Fruit fly (Drosophila melanogaster) whole organism, prepupa: ENCODE results near the gene Eaat2.

Source experiments
- CG10631 ChIP-seq: fragments of 200-800 bp; sonication (Bioruptor generic); optimal IDR thresholded peaks from 2 replicates; lab custom pipeline; 2016; ENCODE audit warnings: missing biosample characterization, missing genetic modification characterization
- CG10669 ChIP-seq: fragments of 200-800 bp; sonication (Bioruptor generic); optimal IDR thresholded peaks from 3 replicates; lab custom pipeline; 2018; ENCODE audit warnings: missing biosample characterization, mild to moderate bottlenecking, missing genetic modification characterization, moderate library complexity
- CG11294 ChIP-seq: fragments of 200-800 bp; sonication (Bioruptor generic); IDR thresholded peaks from 2 replicates; pipeline ENCODE4 v1.3.6; 2022; ENCODE audit warnings: missing biosample characterization, missing genetic modification characterization
- CG11902 ChIP-seq: fragments of 200-800 bp; sonication (Bioruptor generic); optimal IDR thresholded peaks from 3 replicates; lab custom pipeline; 2016; ENCODE audit warnings: missing biosample characterization, missing genetic modification characterization
- CG15336 ChIP-seq: fragments of 200-800 bp; sonication (Bioruptor generic); IDR thresholded peaks from 2 replicates; pipeline ENCODE4 v1.3.6; 2022; ENCODE audit warnings: missing biosample characterization, missing genetic modification characterization
- CG1621 ChIP-seq: fragments of 200-800 bp; sonication (Bioruptor generic); optimal IDR thresholded peaks from 3 replicates; lab custom pipeline; 2018; ENCODE audit warnings: missing biosample characterization, mild to moderate bottlenecking, missing genetic modification characterization
- CG16779 ChIP-seq: fragments of 200-800 bp; sonication (Bioruptor generic); optimal IDR thresholded peaks from 3 replicates; lab custom pipeline; 2017; ENCODE audit warnings: missing biosample characterization, mild to moderate bottlenecking, missing genetic modification characterization
- CG3032 ChIP-seq: fragments of 200-800 bp; optimal IDR thresholded peaks from 2 replicates; lab custom pipeline; 2019; ENCODE audit warnings: missing biosample characterization, mild to moderate bottlenecking, missing genetic modification characterization, moderate library complexity
- CG31627 ChIP-seq: fragments of 200-800 bp; sonication (Bioruptor generic); optimal IDR thresholded peaks from 3 replicates; lab custom pipeline; 2016; ENCODE audit warnings: missing biosample characterization, missing genetic modification characterization
- CG32006 ChIP-seq: fragments of 200-800 bp; sonication (Bioruptor generic); optimal IDR thresholded peaks from 3 replicates; lab custom pipeline; 2017; ENCODE audit warnings: missing biosample characterization, mild to moderate bottlenecking, missing genetic modification characterization
- CG34406 ChIP-seq: fragments of 200-800 bp; sonication (Bioruptor generic); optimal IDR thresholded peaks from 3 replicates; lab custom pipeline; 2016; ENCODE audit warnings: missing biosample characterization, missing genetic modification characterization
- CG3919 ChIP-seq: fragments of 200-800 bp; sonication (Bioruptor generic); optimal IDR thresholded peaks from 3 replicates; lab custom pipeline; 2016; ENCODE audit warnings: missing biosample characterization, missing genetic modification characterization
- CG4318 ChIP-seq: fragments of 200-800 bp; sonication (Bioruptor generic); optimal IDR thresholded peaks from 3 replicates; lab custom pipeline; 2017; ENCODE audit warnings: missing biosample characterization, mild to moderate bottlenecking, missing genetic modification characterization
- CG6163 ChIP-seq: fragments of 200-800 bp; sonication (Bioruptor generic); IDR thresholded peaks from 3 replicates; pipeline ENCODE4 v1.3.6; 2022; ENCODE audit warnings: missing biosample characterization, missing genetic modification characterization
- CG6276 ChIP-seq: fragments of 200-800 bp; sonication (Bioruptor generic); optimal IDR thresholded peaks from 2 replicates; lab custom pipeline; 2017; ENCODE audit warnings: missing biosample characterization, mild to moderate bottlenecking, missing genetic modification characterization
- CG6792 ChIP-seq: fragments of 200-800 bp; sonication (Bioruptor generic); optimal IDR thresholded peaks from 3 replicates; lab custom pipeline; 2016; ENCODE audit warnings: missing biosample characterization, missing genetic modification characterization
- CG6808 ChIP-seq: fragments of 200-800 bp; sonication (Bioruptor generic); optimal IDR thresholded peaks from 3 replicates; lab custom pipeline; 2017; ENCODE audit warnings: missing biosample characterization, missing genetic modification characterization, mild to moderate bottlenecking, moderate library complexity, missing genetic modification reagents
- CG6854 ChIP-seq: fragments of 200-800 bp; sonication (Bioruptor generic); optimal IDR thresholded peaks from 2 replicates; lab custom pipeline; 2017; ENCODE audit warnings: missing biosample characterization, mild to moderate bottlenecking, missing genetic modification characterization
- CG7368 ChIP-seq: fragments of 200-800 bp; sonication (Bioruptor generic); optimal IDR thresholded peaks from 3 replicates; lab custom pipeline; 2016; ENCODE audit warnings: missing biosample characterization, missing genetic modification characterization
- CG8632 ChIP-seq: fragments of 200-800 bp; sonication (Bioruptor generic); optimal IDR thresholded peaks from 3 replicates; lab custom pipeline; 2016; ENCODE audit warnings: missing biosample characterization, missing genetic modification characterization
- Eip75B ChIP-seq: fragments of 200-800 bp; sonication (Bioruptor generic); optimal IDR thresholded peaks from 3 replicates; lab custom pipeline; 2016; ENCODE audit warnings: missing biosample characterization, missing genetic modification characterization
- Eip78C ChIP-seq: fragments of 200-800 bp; sonication (Bioruptor generic); peaks from one replicate; lab custom pipeline; 2016; ENCODE audit warnings: missing biosample characterization, missing genetic modification characterization
- Eip93F ChIP-seq: fragments of 200-800 bp; sonication (Bioruptor generic); optimal IDR thresholded peaks from 2 replicates; lab custom pipeline; 2016; ENCODE audit warnings: missing biosample characterization, mild to moderate bottlenecking, missing genetic modification characterization
- Ets21C ChIP-seq: fragments of 200-800 bp; sonication (Bioruptor generic); optimal IDR thresholded peaks from 3 replicates; lab custom pipeline; 2016; ENCODE audit warnings: missing biosample characterization, missing genetic modification characterization
- Ets96B ChIP-seq: fragments of 200-800 bp; optimal IDR thresholded peaks from 2 replicates; lab custom pipeline; 2019; ENCODE audit warnings: missing biosample characterization, mild to moderate bottlenecking, missing genetic modification characterization, moderate library complexity
- Gug ChIP-seq: fragments of 200-800 bp; sonication (Bioruptor generic); IDR thresholded peaks from 2 replicates; pipeline ENCODE4 v1.3.6; 2022; ENCODE audit warnings: missing biosample characterization, missing genetic modification characterization
- Hr39 ChIP-seq: fragments of 200-800 bp; sonication (Bioruptor generic); optimal IDR thresholded peaks from 2 replicates; lab custom pipeline; 2016; ENCODE audit warnings: missing biosample characterization, missing genetic modification characterization
- Hr4 ChIP-seq: fragments of 200-800 bp; sonication (Bioruptor generic); optimal IDR thresholded peaks from 3 replicates; lab custom pipeline; 2016; ENCODE audit warnings: missing biosample characterization, missing genetic modification characterization
- Met ChIP-seq: fragments of 200-800 bp; sonication (Bioruptor generic); optimal IDR thresholded peaks from 3 replicates; lab custom pipeline; 2016; ENCODE audit warnings: missing biosample characterization, missing genetic modification characterization
- Smox ChIP-seq: fragments of 200-800 bp; sonication (Bioruptor generic); optimal IDR thresholded peaks from 3 replicates; lab custom pipeline; 2016; ENCODE audit warnings: missing biosample characterization, missing genetic modification characterization
- Sox102F ChIP-seq: fragments of 200-800 bp; sonication (Bioruptor generic); optimal IDR thresholded peaks from 2 replicates; lab custom pipeline; 2016; ENCODE audit warnings: missing biosample characterization, mild to moderate bottlenecking, missing genetic modification characterization
- Sox14 ChIP-seq: fragments of 200-800 bp; sonication (Bioruptor generic); optimal IDR thresholded peaks from 3 replicates; lab custom pipeline; 2016; ENCODE audit warnings: missing biosample characterization, missing genetic modification characterization
- achi ChIP-seq: fragments of 200-800 bp; sonication (Bioruptor generic); optimal IDR thresholded peaks from 3 replicates; lab custom pipeline; 2016; ENCODE audit warnings: missing biosample characterization, missing genetic modification characterization
- acj6 ChIP-seq: fragments of 200-800 bp; sonication (Bioruptor generic); optimal IDR thresholded peaks from 3 replicates; lab custom pipeline; 2016; ENCODE audit warnings: missing biosample characterization, missing genetic modification characterization
- dsx ChIP-seq: fragments of 200-800 bp; optimal IDR thresholded peaks from 3 replicates; lab custom pipeline; 2019; ENCODE audit warnings: missing biosample characterization, mild to moderate bottlenecking, missing genetic modification characterization, moderate library complexity; ENCODE audit not compliant: poor library complexity, severe bottlenecking
- eg ChIP-seq: fragments of 200-800 bp; sonication (Bioruptor generic); IDR thresholded peaks from 3 replicates; pipeline ENCODE4 v1.3.6; 2022; ENCODE audit warnings: missing biosample characterization, missing genetic modification characterization
- esn ChIP-seq: fragments of 200-800 bp; sonication (Bioruptor generic); optimal IDR thresholded peaks from 2 replicates; lab custom pipeline; 2016; ENCODE audit warnings: missing biosample characterization, mild to moderate bottlenecking, missing genetic modification characterization, moderate library complexity
- fd85E ChIP-seq: fragments of 200-800 bp; sonication (Bioruptor generic); optimal IDR thresholded peaks from 3 replicates; lab custom pipeline; 2016; ENCODE audit warnings: missing biosample characterization, missing genetic modification characterization
- lz ChIP-seq: fragments of 200-800 bp; sonication (Bioruptor generic); optimal IDR thresholded peaks from 3 replicates; lab custom pipeline; 2016; ENCODE audit warnings: missing biosample characterization, missing genetic modification characterization
- salr ChIP-seq, 2 experiments: fragments of 200-800 bp; sonication (Bioruptor generic); optimal IDR thresholded peaks; 3 replicates each; lab custom pipeline; 2016 to 2018; ENCODE audit warnings: missing biosample characterization in 2 of 2, missing genetic modification characterization in 2 of 2, mild to moderate bottlenecking in 1 of 2
- spab ChIP-seq: fragments of 200-800 bp; sonication (Bioruptor generic); optimal IDR thresholded peaks from 2 replicates; lab custom pipeline; 2017; ENCODE audit warnings: missing biosample characterization, mild to moderate bottlenecking, missing genetic modification characterization, missing genetic modification reagents
- ss ChIP-seq, 2 experiments: fragments of 200-800 bp; sonication (Bioruptor generic); optimal IDR thresholded peaks; 2 replicates in 1 of 2; 3 replicates in 1 of 2; lab custom pipeline; 2017 to 2018; ENCODE audit warnings: mild to moderate bottlenecking in 2 of 2, missing biosample characterization in 2 of 2, missing genetic modification characterization in 2 of 2, moderate library complexity in 1 of 2
- svp ChIP-seq: fragments of 200-800 bp; sonication (Bioruptor generic); peaks from one replicate; lab custom pipeline; 2016; ENCODE audit warnings: missing biosample characterization, missing genetic modification characterization
- topi ChIP-seq: fragments of 200-800 bp; sonication (Bioruptor generic); optimal IDR thresholded peaks from 3 replicates; lab custom pipeline; 2016; ENCODE audit warnings: missing biosample characterization, missing genetic modification characterization
- vri ChIP-seq: fragments of 200-800 bp; sonication (Bioruptor generic); optimal IDR thresholded peaks from 3 replicates; lab custom pipeline; 2016; ENCODE audit warnings: missing biosample characterization, mild to moderate bottlenecking, missing genetic modification characterization

The Eaat2 gene

DNA sequence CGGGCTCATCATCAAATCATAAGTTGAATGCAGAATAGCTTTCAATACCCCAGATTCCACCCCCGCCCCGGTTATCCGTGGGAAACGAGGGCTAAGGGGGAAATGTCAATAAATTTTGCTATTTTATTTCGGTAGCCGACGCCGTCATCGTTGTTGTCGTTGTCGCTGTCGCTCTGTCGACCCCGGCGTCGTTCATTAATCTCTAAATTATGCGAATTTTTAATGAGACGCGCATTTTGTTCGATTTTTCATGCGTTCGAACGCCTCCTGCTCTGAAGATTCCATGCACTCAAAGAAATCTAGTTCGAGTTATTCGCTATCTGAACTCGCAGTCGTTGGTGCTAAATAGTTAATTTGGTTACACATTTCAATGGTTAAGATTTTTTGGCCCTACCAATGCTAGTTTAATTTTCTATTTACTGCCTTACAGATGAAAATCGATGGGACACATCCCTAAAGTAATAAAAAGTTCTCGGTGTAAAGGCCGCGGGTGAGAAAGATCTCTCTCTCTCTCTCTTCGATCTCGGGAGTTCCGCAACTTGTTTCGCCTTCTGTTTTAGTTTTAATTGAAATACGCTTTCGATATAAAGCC is 25.8 kb downstream of the Eaat2 start (continued):
- TF ChIP-seq lz (peak; percentile 55), CG8632 (GFP tag; lab: Kevin White, UChicago) (peak; percentile 61), CG6276 (no peak), Ets21C (GFP tag; lab: Kevin White, UChicago) (peak; percentile 66), fd85E (GFP tag; lab: Kevin White, UChicago) (no peak), CG32006 (peak; percentile 57), CG11902 (GFP tag; lab: Kevin White, UChicago) (peak; percentile 68), CG34406 (peak; percentile 52), Hr4 (GFP tag; lab: Kevin White, UChicago) (no peak)

DNA sequence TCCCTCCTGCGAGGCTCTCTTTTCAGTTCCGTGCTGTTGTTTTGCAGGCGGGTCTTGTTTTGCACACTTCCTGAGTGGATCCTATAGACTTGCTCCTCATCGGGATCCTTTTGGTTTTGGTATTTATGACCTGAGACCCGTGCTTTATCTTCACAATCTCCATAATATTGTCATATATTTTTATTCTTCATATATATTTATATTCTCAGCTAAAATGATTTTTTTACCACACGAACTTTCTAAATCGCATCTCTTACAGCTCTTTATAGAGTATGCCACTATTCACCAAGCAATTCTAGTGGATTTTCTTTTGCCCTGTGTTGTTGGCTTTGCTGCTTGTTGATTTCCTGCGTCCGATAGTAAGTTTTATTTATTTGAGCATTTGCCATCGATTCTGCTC is 26.4 kb downstream of the Eaat2 start:
- TF ChIP-seq CG8632 (GFP tag; lab: Kevin White, UChicago) (peak; percentile 43), CG34406 (peak; percentile 28), Sox102F (GFP tag; lab: Kevin White, UChicago) (no peak), ss (GFP tag; optimal IDR thresholded peaks at IDR 0.05; lab: Kevin White, UChicago) (peak; percentile 41 to 65), CG6163 (GFP tag; lab: Robert Waterston, UW) (peak; percentile 37; the same call in 1 of the 3 replicates), Smox (no peak), Met (GFP tag; lab: Kevin White, UChicago) (peak; percentile 9), CG11294 (GFP tag; lab: Robert Waterston, UW) (no peak), CG16779 (no peak), CG10669 (GFP tag; lab: Kevin White, UChicago) (peak; percentile 36), eg (GFP tag; lab: Robert Waterston, UW) (0 out of 3 replicates have a peak, but pooled peaks have one; percentile 10), Sox14 (GFP tag; lab: Kevin White, UChicago) (no peak), CG32006 (peak; percentile 31), CG3919 (GFP tag; lab: Kevin White, UChicago) (peak; percentile 50), CG6808 (peak; percentile 40), Ets96B (tag; lab: Kevin White, UChicago) (peak; percentile 52), CG3032 (tag; lab: Kevin White, UChicago) (peak; percentile 57), acj6 (GFP tag; lab: Kevin White, UChicago) (peak; percentile 37), svp (GFP tag; lab: Kevin White, UChicago) (peak; percentile 59), Eip78C (peak; percentile 73), achi (GFP tag; lab: Kevin White, UChicago) (peak; percentile 24), salr (GFP tag; optimal IDR thresholded peaks at IDR 0.05; lab: Kevin White, UChicago) (peak in 1 of 2 experiments; percentile 38), Eip75B (GFP tag; lab: Kevin White, UChicago) (peak; percentile 2), CG6792 (GFP tag; lab: Kevin White, UChicago) (peak; percentile 12), spab (peak; percentile 33), CG1621 (tag; lab: Kevin White, UChicago) (no peak)

DNA sequence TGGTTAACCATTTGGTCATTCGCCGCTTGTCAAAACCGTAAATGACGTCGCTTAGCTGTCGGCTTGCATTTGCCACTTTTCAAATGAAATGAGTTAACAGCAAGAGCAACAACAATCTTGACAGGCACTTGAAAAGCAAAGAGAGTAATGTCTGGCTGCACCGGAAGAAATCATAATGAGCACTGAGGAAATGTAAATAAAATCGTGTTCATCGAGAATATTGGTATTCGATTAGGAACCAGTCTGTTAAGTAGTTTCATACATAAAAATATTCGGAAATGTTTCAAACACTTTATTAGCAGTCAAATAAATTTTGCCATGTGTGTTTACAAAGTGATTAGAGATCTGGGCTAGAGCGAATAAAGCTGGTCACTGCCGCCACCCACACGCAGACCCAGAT is 27.6 kb downstream of the Eaat2 start:
- TF ChIP-seq eg (GFP tag; lab: Robert Waterston, UW) (peak; percentile 73), vri (GFP tag; lab: Kevin White, UChicago) (no peak), topi (GFP tag; lab: Kevin White, UChicago) (no peak), dsx (no peak), Sox102F (GFP tag; lab: Kevin White, UChicago) (no peak), lz (no peak), CG11902 (GFP tag; lab: Kevin White, UChicago) (no peak), CG7368 (no peak), spab (no peak), Hr39 (GFP tag; lab: Kevin White, UChicago) (no peak), CG11294 (GFP tag; lab: Robert Waterston, UW) (no peak), Eip75B (GFP tag; lab: Kevin White, UChicago) (peak; percentile 6), Gug (GFP tag; lab: Robert Waterston, UW) (no peak), ss (GFP tag; optimal IDR thresholded peaks at IDR 0.05; lab: Kevin White, UChicago) (no peak), Eip93F (GFP tag; lab: Kevin White, UChicago) (no peak), CG6276 (peak; percentile 47), CG4318 (GFP tag; lab: Kevin White, UChicago) (peak; percentile 40), esn (GFP tag; lab: Kevin White, UChicago) (no peak), CG32006 (peak; percentile 66), CG15336 (GFP tag; lab: Robert Waterston, UW) (peak; percentile 62), CG3032 (tag; lab: Kevin White, UChicago) (no peak), CG31627 (no peak), CG3919 (GFP tag; lab: Kevin White, UChicago) (peak; percentile 15), fd85E (GFP tag; lab: Kevin White, UChicago) (no peak), acj6 (GFP tag; lab: Kevin White, UChicago) (peak; percentile 16), CG10631 (GFP tag; lab: Kevin White, UChicago) (peak; percentile 32), Ets21C (GFP tag; lab: Kevin White, UChicago) (no peak), CG6854 (GFP tag; lab: Kevin White, UChicago) (no peak), svp (GFP tag; lab: Kevin White, UChicago) (peak; percentile 63), CG1621 (tag; lab: Kevin White, UChicago) (no peak), Eip78C (peak; percentile 71)
